Fruit fly (Drosophila melanogaster) whole organism, embryonic: ENCODE data around the gene Cht6.
A peak's percentile ranks its signal among the peaks of the same experiment; 100 is the strongest.

Source experiments
- B-H1 ChIP-seq: fragments of 200-800 bp; sonication (Bioruptor generic); IDR thresholded peaks from 3 replicates; pipeline ENCODE4 v1.3.6; 2022; ENCODE audit warnings: missing biosample characterization, missing genetic modification characterization
- BtbVII ChIP-seq: fragments of 200-800 bp; sonication (Bioruptor generic); optimal IDR thresholded peaks from 3 replicates; lab custom pipeline; 2017; ENCODE audit warnings: missing biosample characterization, mild to moderate bottlenecking, missing genetic modification characterization
- C15 ChIP-seq: fragments of 200-800 bp; sonication (Bioruptor generic); IDR thresholded peaks from 3 replicates; pipeline ENCODE4 v1.3.6; 2022; ENCODE audit warnings: missing biosample characterization, missing genetic modification characterization
- CG1024 ChIP-seq: fragments of 200-800 bp; sonication (Bioruptor generic); IDR thresholded peaks from 2 replicates; pipeline ENCODE4 v1.3.6; 2022; ENCODE audit warnings: missing biosample characterization, missing genetic modification characterization
- CG11093 ChIP-seq: fragments of 200-800 bp; sonication (Bioruptor generic); IDR thresholded peaks from 3 replicates; pipeline ENCODE4 v1.3.6; 2022; ENCODE audit warnings: missing biosample characterization, missing genetic modification characterization
- CG12299 ChIP-seq: fragments of 200-800 bp; sonication (Bioruptor generic); optimal IDR thresholded peaks from 2 replicates; lab custom pipeline; 2018; ENCODE audit warnings: missing biosample characterization, mild to moderate bottlenecking, missing genetic modification characterization
- CG13123 ChIP-seq: fragments of 200-800 bp; sonication (Bioruptor generic); optimal IDR thresholded peaks from 2 replicates; lab custom pipeline; 2016; ENCODE audit warnings: missing biosample characterization, missing genetic modification characterization
- CG13424 ChIP-seq: fragments of 200-800 bp; sonication (Bioruptor generic); optimal IDR thresholded peaks from 2 replicates; lab custom pipeline; 2019; ENCODE audit warnings: missing biosample characterization, mild to moderate bottlenecking, missing genetic modification characterization, moderate library complexity
- CG13894 ChIP-seq: fragments of 200-800 bp; sonication (Bioruptor generic); optimal IDR thresholded peaks from 3 replicates; lab custom pipeline; 2018; ENCODE audit warnings: missing biosample characterization, mild to moderate bottlenecking, missing genetic modification characterization, moderate library complexity
- CG17361 ChIP-seq: fragments of 200-800 bp; sonication (Bioruptor generic); IDR thresholded peaks from 3 replicates; pipeline ENCODE4 v1.3.6; 2022; ENCODE audit warnings: missing biosample characterization, missing genetic modification characterization
- CG2116 ChIP-seq: fragments of 200-800 bp; sonication (Bioruptor generic); optimal IDR thresholded peaks from 3 replicates; lab custom pipeline; 2018; ENCODE audit warnings: missing biosample characterization, mild to moderate bottlenecking, missing genetic modification characterization
- CG2678 ChIP-seq: fragments of 200-800 bp; sonication (Bioruptor generic); optimal IDR thresholded peaks from 3 replicates; lab custom pipeline; 2019; ENCODE audit warnings: missing biosample characterization, mild to moderate bottlenecking, missing genetic modification characterization, moderate library complexity
- CG6175 ChIP-seq: fragments of 200-800 bp; sonication (Bioruptor generic); IDR thresholded peaks from 3 replicates; pipeline ENCODE4 v1.3.6; 2022; ENCODE audit warnings: missing biosample characterization, missing genetic modification characterization
- CG6272 ChIP-seq: fragments of 200-800 bp; sonication (Bioruptor generic); IDR thresholded peaks from 2 replicates; pipeline ENCODE4 v1.3.6; 2022; ENCODE audit warnings: missing biosample characterization, missing genetic modification characterization
- CG6654 ChIP-seq: fragments of 200-800 bp; sonication (Bioruptor generic); optimal IDR thresholded peaks from 2 replicates; lab custom pipeline; 2017; ENCODE audit warnings: missing biosample characterization, mild to moderate bottlenecking, missing genetic modification characterization
- CG7839 ChIP-seq: fragments of 200-800 bp; sonication (Bioruptor generic); optimal IDR thresholded peaks from 3 replicates; lab custom pipeline; 2018; ENCODE audit warnings: missing biosample characterization, mild to moderate bottlenecking, missing genetic modification characterization, moderate library complexity
- CkIIα-i1 ChIP-seq: fragments of 200-800 bp; sonication (Bioruptor generic); IDR thresholded peaks from 2 replicates; pipeline ENCODE4 v1.3.6; 2022; ENCODE audit warnings: missing biosample characterization, missing genetic modification characterization
- Dfd ChIP-seq, 2 experiments: fragments of >200 bp; optimal IDR thresholded peaks; 2 replicates each; lab custom pipeline; 2017; ENCODE audit warnings: missing biosample characterization in 2 of 2, missing genetic modification characterization in 2 of 2
- Doc2 ChIP-seq: fragments of 200-800 bp; sonication (Bioruptor generic); IDR thresholded peaks from 2 replicates; pipeline ENCODE4 v1.3.6; 2022; ENCODE audit warnings: missing biosample characterization, missing genetic modification characterization
- ERR ChIP-seq: fragments of 200-800 bp; sonication (Bioruptor generic); optimal IDR thresholded peaks from 2 replicates; lab custom pipeline; 2016; ENCODE audit warnings: missing biosample characterization, missing genetic modification characterization
- HLH4C ChIP-seq: fragments of 200-800 bp; sonication (Bioruptor generic); IDR thresholded peaks from 3 replicates; pipeline ENCODE4 v1.3.6; 2022; ENCODE audit warnings: missing biosample characterization, missing genetic modification characterization; ENCODE audit not compliant: partially characterized antibody
- Hand ChIP-seq: fragments of 200-800 bp; sonication (Bioruptor generic); optimal IDR thresholded peaks from 2 replicates; lab custom pipeline; 2017; ENCODE audit warnings: mild to moderate bottlenecking, missing biosample characterization, missing genetic modification reagents, missing genetic modification characterization
- HmgZ ChIP-seq: fragments of 200-800 bp; sonication (Bioruptor generic); optimal IDR thresholded peaks from 2 replicates; lab custom pipeline; 2018; ENCODE audit warnings: missing biosample characterization, mild to moderate bottlenecking, missing genetic modification characterization
- Mad ChIP-seq: fragments of 200-800 bp; sonication (Bioruptor generic); optimal IDR thresholded peaks from 2 replicates; lab custom pipeline; 2016; ENCODE audit warnings: missing biosample characterization, missing genetic modification characterization
- Med ChIP-seq: fragments of 200-800 bp; sonication (Bioruptor generic); peaks from one replicate; lab custom pipeline; 2016; ENCODE audit warnings: missing biosample characterization, missing genetic modification characterization, mild to moderate bottlenecking, inconsistent platforms, moderate library complexity
- NFAT ChIP-seq: fragments of 200-800 bp; sonication (Bioruptor generic); IDR thresholded peaks from 2 replicates; pipeline ENCODE4 v1.3.6; 2022; ENCODE audit warnings: missing biosample characterization, missing genetic modification characterization
- Nf-YB ChIP-seq: fragments of 200-800 bp; sonication (Bioruptor generic); optimal IDR thresholded peaks from 3 replicates; lab custom pipeline; 2019; ENCODE audit warnings: missing biosample characterization, mild to moderate bottlenecking, missing genetic modification characterization, moderate library complexity
- Oaz ChIP-seq: fragments of 200-800 bp; sonication (Bioruptor generic); IDR thresholded peaks from 2 replicates; pipeline ENCODE4 v1.3.6; 2022; ENCODE audit warnings: missing biosample characterization, missing genetic modification characterization
- Spps ChIP-seq: fragments of 200-800 bp; sonication (Bioruptor generic); optimal IDR thresholded peaks from 2 replicates; lab custom pipeline; 2018; ENCODE audit warnings: missing biosample characterization, mild to moderate bottlenecking, missing genetic modification characterization
- bsh ChIP-seq, 2 experiments: fragments of 200-800 bp; sonication (Bioruptor generic); optimal IDR thresholded peaks; 2 replicates each; lab custom pipeline; 2017 to 2018; ENCODE audit warnings: mild to moderate bottlenecking in 2 of 2, missing biosample characterization in 2 of 2, missing genetic modification characterization in 2 of 2, moderate library complexity in 1 of 2
- dati ChIP-seq: fragments of 200-800 bp; sonication (Bioruptor generic); IDR thresholded peaks from 2 replicates; pipeline ENCODE4 v1.3.6; 2022; ENCODE audit warnings: missing biosample characterization, missing genetic modification characterization
- dimm ChIP-seq: fragments of 200-800 bp; sonication (Bioruptor generic); IDR thresholded peaks from 2 replicates; pipeline ENCODE4 v1.3.6; 2022; ENCODE audit warnings: missing biosample characterization, missing genetic modification characterization
- eve ChIP-seq, 2 experiments: fragments of >200 bp; optimal IDR thresholded peaks; 2 replicates each; lab custom pipeline; 2017; ENCODE audit warnings: missing biosample characterization in 2 of 2, missing genetic modification characterization in 2 of 2
- exex ChIP-seq: fragments of 200-800 bp; sonication (Bioruptor generic); optimal IDR thresholded peaks from 4 replicates; lab custom pipeline; 2018; ENCODE audit warnings: missing biosample characterization, mild to moderate bottlenecking, missing genetic modification characterization, moderate library complexity
- hbn ChIP-seq: fragments of 200-800 bp; sonication (Bioruptor generic); IDR thresholded peaks from 2 replicates; pipeline ENCODE4 v1.3.6; 2022; ENCODE audit warnings: missing biosample characterization, missing genetic modification characterization; ENCODE audit not compliant: partially characterized antibody
- jigr1 ChIP-seq: fragments of 200-800 bp; sonication (Bioruptor generic); IDR thresholded peaks from 3 replicates; pipeline ENCODE4 v1.3.6; 2022; ENCODE audit warnings: missing biosample characterization, missing genetic modification characterization
- jumu ChIP-seq: fragments of 200-800 bp; sonication (Bioruptor generic); optimal IDR thresholded peaks from 3 replicates; lab custom pipeline; 2016; ENCODE audit warnings: missing biosample characterization, missing genetic modification characterization
- knrl ChIP-seq: fragments of 200-800 bp; sonication (Bioruptor generic); IDR thresholded peaks from 3 replicates; pipeline ENCODE4 v1.3.6; 2022; ENCODE audit warnings: missing biosample characterization, missing genetic modification characterization; ENCODE audit not compliant: partially characterized antibody
- lilli ChIP-seq: fragments of 200-800 bp; sonication (Bioruptor generic); optimal IDR thresholded peaks from 3 replicates; lab custom pipeline; 2016; ENCODE audit warnings: missing biosample characterization, missing genetic modification characterization
- lola ChIP-seq, 3 experiments: fragments of >200 bp in 2 of 3; fragments of 200-800 bp in 1 of 3; sonication (Bioruptor generic) in 1 of 3; optimal IDR thresholded peaks; 2 replicates each; lab custom pipeline; 2017 to 2019; ENCODE audit warnings: missing biosample characterization in 3 of 3, missing genetic modification characterization in 3 of 3, mild to moderate bottlenecking in 1 of 3, moderate library complexity in 1 of 3
- pfk ChIP-seq: fragments of 200-800 bp; sonication (Bioruptor generic); optimal IDR thresholded peaks from 2 replicates; lab custom pipeline; 2018; ENCODE audit warnings: missing biosample characterization, mild to moderate bottlenecking, missing genetic modification characterization, moderate library complexity
- pho ChIP-seq: fragments of 200-800 bp; sonication (Bioruptor generic); optimal IDR thresholded peaks from 2 replicates; lab custom pipeline; 2016; ENCODE audit warnings: missing biosample characterization, missing genetic modification characterization
- sc ChIP-seq, 3 experiments: fragments of >200 bp in 2 of 3; fragments of 200-800 bp in 1 of 3; sonication (Bioruptor generic) in 1 of 3; optimal IDR thresholded peaks; 2 replicates in 2 of 3; 3 replicates in 1 of 3; lab custom pipeline; 2017; ENCODE audit warnings: mild to moderate bottlenecking in 1 of 3, missing biosample characterization in 1 of 3, missing genetic modification characterization in 1 of 3, missing genetic modification reagents in 1 of 3
- sd ChIP-seq: fragments of 200-800 bp; sonication (Bioruptor generic); optimal IDR thresholded peaks from 3 replicates; lab custom pipeline; 2018; ENCODE audit warnings: missing biosample characterization, mild to moderate bottlenecking, missing genetic modification characterization, moderate library complexity
- slbo ChIP-seq: fragments of 200-800 bp; sonication (Bioruptor generic); IDR thresholded peaks from 2 replicates; pipeline ENCODE4 v1.3.6; 2022; ENCODE audit warnings: missing biosample characterization, missing genetic modification characterization
- sna ChIP-seq: fragments of 200-800 bp; sonication (Bioruptor generic); IDR thresholded peaks from 2 replicates; pipeline ENCODE4 v1.3.6; 2022; ENCODE audit warnings: missing biosample characterization, missing genetic modification characterization; ENCODE audit not compliant: partially characterized antibody
- tin ChIP-seq: fragments of 200-800 bp; sonication (Bioruptor generic); optimal IDR thresholded peaks from 3 replicates; lab custom pipeline; 2016; ENCODE audit warnings: missing biosample characterization, missing genetic modification characterization
- tio ChIP-seq: fragments of 200-800 bp; sonication (Bioruptor generic); optimal IDR thresholded peaks from 2 replicates; lab custom pipeline; 2017; ENCODE audit warnings: missing biosample characterization, missing genetic modification characterization, inconsistent platforms
- zen2 ChIP-seq: fragments of 200-800 bp; sonication (Bioruptor generic); IDR thresholded peaks from 3 replicates; pipeline ENCODE4 v1.3.6; 2022; ENCODE audit warnings: missing biosample characterization, missing genetic modification characterization; ENCODE audit not compliant: partially characterized antibody

Cht6 gene

DNA sequence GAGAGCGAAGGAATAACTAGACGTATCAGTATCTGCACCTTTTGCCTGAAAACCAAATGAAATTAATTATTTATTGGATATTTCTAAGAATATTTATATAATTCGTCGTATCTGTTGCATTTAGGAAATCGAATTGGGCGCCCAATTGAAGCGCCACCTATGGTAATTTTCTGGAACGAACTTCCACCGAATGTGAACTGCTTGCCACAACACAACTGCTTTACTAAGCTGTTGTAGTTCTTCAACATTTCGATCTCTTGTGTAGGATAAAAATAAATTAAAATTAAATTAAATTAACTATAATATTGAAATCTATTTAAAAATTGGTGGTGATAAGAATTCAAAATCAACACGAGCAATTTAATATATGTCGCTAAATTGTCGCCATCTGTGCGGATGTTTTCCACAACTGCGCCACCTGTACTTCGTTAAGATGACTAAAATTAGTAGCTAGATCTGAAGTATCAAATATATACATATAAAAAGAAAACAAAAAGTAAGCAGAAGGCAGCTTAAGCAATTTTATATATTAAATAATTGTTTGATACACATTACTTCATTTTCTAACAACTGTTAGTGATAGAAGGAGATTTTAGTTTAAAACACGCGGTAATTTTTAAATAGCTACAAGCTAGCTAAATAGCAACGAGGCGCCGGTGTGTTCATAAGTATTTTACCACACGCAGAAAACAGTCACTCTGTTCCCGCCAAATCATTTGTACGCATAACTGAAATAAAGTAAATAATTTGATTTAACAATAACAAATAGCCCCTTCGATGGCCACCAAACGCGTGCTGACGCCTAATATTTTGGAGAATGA lies 6.6 kb upstream of the Cht6 start, which contains the start of gene Dna2 (continued):
- TF ChIP-seq lilli (no peak), Oaz (GFP tag; lab: Robert Waterston, UW) (no peak), jigr1 (GFP tag; lab: Robert Waterston, UW) (no peak), CG6175 (GFP tag; lab: Robert Waterston, UW) (no peak), CG12299 (tag; lab: Kevin White, UChicago) (no peak), knrl (GFP tag; lab: Robert Waterston, UW) (peak; percentile 34; the same call in 1 of the 3 replicates), jumu (no peak), CG13894 (tag; lab: Kevin White, UChicago) (no peak), lola (GFP tag; optimal IDR thresholded peaks at IDR 0.05; lab: Kevin White, UChicago) (no peak), sna (GFP tag; lab: Robert Waterston, UW) (no peak), Hand (GFP tag; lab: Kevin White, UChicago) (no peak), pfk (GFP tag; lab: Kevin White, UChicago) (no peak), CG6272 (no peak), B-H1 (GFP tag; lab: Robert Waterston, UW) (no peak), Doc2 (GFP tag; lab: Robert Waterston, UW) (no peak), CG2116 (GFP tag; lab: Kevin White, UChicago) (peak; percentile 41), Med (GFP tag; lab: Kevin White, UChicago) (no peak), CkIIα-i1 (GFP tag; lab: Robert Waterston, UW) (no peak), CG11093 (GFP tag; lab: Robert Waterston, UW) (no peak), hbn (GFP tag; lab: Robert Waterston, UW) (no peak), Nf-YB (no peak), CG13123 (GFP tag; lab: Kevin White, UChicago) (no peak), NFAT (no peak), HLH4C (GFP tag; lab: Robert Waterston, UW) (no peak), C15 (GFP tag; lab: Robert Waterston, UW) (no peak), HmgZ (tag; lab: Kevin White, UChicago) (no peak), Mad (GFP tag; lab: Kevin White, UChicago) (no peak), sd (no peak), tin (GFP tag; lab: Kevin White, UChicago) (peak; percentile 10), tio (no peak), Dfd (GFP tag; optimal IDR thresholded peaks at IDR 0.05; lab: Kevin White, UChicago) (peak in 1 of 2 experiments; percentile 6), eve (GFP tag; optimal IDR thresholded peaks at IDR 0.05; lab: Kevin White, UChicago) (no peak), ERR (GFP tag; lab: Kevin White, UChicago) (no peak), sc (optimal IDR thresholded peaks at IDR 0.05; lab: Kevin White, UChicago) (no peak), sc (GFP tag; optimal IDR thresholded peaks at IDR 0.05; lab: Kevin White, UChicago) (no peak), CG1024 (GFP tag; lab: Robert Waterston, UW) (no peak), CG7839 (tag; lab: Kevin White, UChicago) (peak; percentile 35), CG6654 (GFP tag; lab: Kevin White, UChicago) (no peak), bsh (GFP tag; optimal IDR thresholded peaks at IDR 0.05; lab: Kevin White, UChicago) (no peak), zen2 (GFP tag; lab: Robert Waterston, UW) (no peak), slbo (GFP tag; lab: Robert Waterston, UW) (peak; percentile 65), Spps (tag; lab: Kevin White, UChicago) (no peak), BtbVII (GFP tag; lab: Kevin White, UChicago) (no peak), dati (no peak), dimm (no peak), CG17361 (GFP tag; lab: Robert Waterston, UW) (peak; percentile 70), CG13424 (no peak), exex (no peak), pho (no peak), CG2678 (tag; lab: Kevin White, UChicago) (no peak)
